Worm (Caenorhabditis elegans): Measurements from ENCODE around the gene nonu-1.

Gene nonu-1

DNA sequence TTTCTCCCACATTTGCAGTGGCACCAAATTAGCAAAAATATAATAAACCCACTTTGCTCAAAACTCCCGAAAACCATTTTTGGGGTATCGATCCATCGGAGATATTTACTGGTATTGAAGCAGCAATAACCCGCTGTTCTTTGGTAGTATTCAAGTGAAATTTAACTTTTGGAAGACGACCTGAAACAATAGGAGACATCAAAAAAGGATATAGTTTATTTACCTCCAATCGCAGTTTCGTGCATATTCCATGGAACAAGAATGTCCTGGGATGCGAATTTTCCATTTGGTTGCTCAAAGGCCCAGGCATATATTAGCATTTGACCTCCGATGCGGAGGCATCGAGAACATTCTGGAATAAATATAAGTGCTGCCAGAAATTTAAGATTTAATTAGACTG is 23.7 kb upstream of the nonu-1 start:
- TF ChIP-seq pha-4 (tag; optimal IDR thresholded peaks at IDR 0.05) (no peak), drap-1 (GFP tag; optimal IDR thresholded peaks at IDR 0.05) (no peak), nhr-2 (tag; optimal IDR thresholded peaks at IDR 0.05) (no peak), unc-120 (tag; optimal IDR thresholded peaks at IDR 0.05; ENCODE audit: poor library complexity, severe bottlenecking) (no peak), nhr-76 (tag; optimal IDR thresholded peaks at IDR 0.05) (no peak), ces-1 (GFP tag; optimal IDR thresholded peaks at IDR 0.05) (no peak), lin-32 (GFP tag; optimal IDR thresholded peaks at IDR 0.05) (no peak), hlh-1 (tag; optimal IDR thresholded peaks at IDR 0.05) (no peak), ceh-83 (GFP tag; optimal IDR thresholded peaks at IDR 0.05) (no peak), nhr-237 (tag; optimal IDR thresholded peaks at IDR 0.05) (no peak), nhr-12 (tag; optimal IDR thresholded peaks at IDR 0.05) (no peak), ceh-39 (tag; optimal IDR thresholded peaks at IDR 0.05) (no peak), mab-5 (tag; optimal IDR thresholded peaks at IDR 0.05) (no peak), mls-2 (tag; optimal IDR thresholded peaks at IDR 0.05) (no peak), snpc-4 (tag; optimal IDR thresholded peaks at IDR 0.05) (no peak), lin-13 (tag; optimal IDR thresholded peaks at IDR 0.05) (no peak), sptf-1 (tag; optimal IDR thresholded peaks at IDR 0.05) (no peak), zip-8 (tag; optimal IDR thresholded peaks at IDR 0.05) (no peak), tbx-8 (GFP tag; optimal IDR thresholded peaks at IDR 0.05) (no peak), unc-62 (GFP tag; optimal IDR thresholded peaks at IDR 0.05) (no peak)

DNA sequence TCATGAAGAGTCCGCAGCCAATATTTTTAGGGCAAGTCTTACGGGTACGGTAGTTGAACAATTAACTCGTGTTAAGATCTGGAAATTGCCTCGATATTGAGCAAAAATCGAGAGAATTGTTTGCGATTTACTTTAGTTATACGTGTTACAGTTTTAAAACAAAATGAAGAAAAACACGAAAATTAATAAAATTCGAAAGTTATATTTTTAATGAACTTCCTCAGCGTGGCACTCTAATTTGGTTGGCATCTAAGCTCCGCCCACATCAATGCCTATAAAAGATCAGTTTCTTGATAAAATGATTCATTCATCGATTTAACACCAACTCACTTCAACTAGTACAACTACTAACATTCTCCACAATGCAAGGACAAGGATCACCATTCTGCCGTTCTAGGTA is 20.8 kb upstream of the nonu-1 start, which contains the start of gene gipc-1:
TSS of gene gipc-1 (plus strand) at position 301 of the 400 bp plus-strand sequence.
- TF ChIP-seq bed-3 (GFP tag; optimal IDR thresholded peaks at IDR 0.05): no peak
- TF ChIP-seq mls-2 (tag; optimal IDR thresholded peaks at IDR 0.05): no peak
- TF ChIP-seq pha-4 (tag; optimal IDR thresholded peaks at IDR 0.05): no peak
- TF ChIP-seq drap-1 (GFP tag; optimal IDR thresholded peaks at IDR 0.05): no peak

DNA sequence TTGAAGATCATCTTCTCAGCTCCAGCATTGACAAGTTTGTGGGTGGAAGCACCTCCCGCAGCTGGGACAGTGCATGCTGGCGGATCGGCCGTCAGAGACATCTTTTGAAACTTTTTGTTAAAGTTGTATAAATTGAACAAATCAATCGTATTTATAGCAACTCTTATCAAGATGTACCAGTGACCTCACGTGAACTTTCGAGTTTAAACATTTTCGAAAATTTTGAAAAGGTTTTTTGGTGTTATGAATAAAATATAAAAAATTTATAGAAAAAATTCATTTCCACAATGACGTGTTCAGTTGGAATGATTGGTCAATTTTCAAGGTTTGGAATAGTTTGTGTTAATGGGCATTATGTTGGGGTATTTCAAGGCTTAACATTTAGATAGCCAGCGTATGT is 18.9 kb upstream of the nonu-1 start, which contains the start of the genes msd-4 and C35D10.3:
TSS of gene msd-4 (minus strand) at position 101 of the 400 bp plus-strand sequence.
TSS of gene C35D10.3 (plus strand) at position 279 of the 400 bp plus-strand sequence.
- TF ChIP-seq cnd-1 (tag; optimal IDR thresholded peaks at IDR 0.05): no peak
- no peak for TF ChIP-seq sptf-1 (tag; optimal IDR thresholded peaks at IDR 0.05)
- no peak for TF ChIP-seq unc-120 (tag; optimal IDR thresholded peaks at IDR 0.05; ENCODE audit: poor library complexity, severe bottlenecking)
- no peak for TF ChIP-seq nhr-237 (tag; optimal IDR thresholded peaks at IDR 0.05)
- TF ChIP-seq flh-1 (GFP tag; optimal IDR thresholded peaks at IDR 0.05): no peak

DNA sequence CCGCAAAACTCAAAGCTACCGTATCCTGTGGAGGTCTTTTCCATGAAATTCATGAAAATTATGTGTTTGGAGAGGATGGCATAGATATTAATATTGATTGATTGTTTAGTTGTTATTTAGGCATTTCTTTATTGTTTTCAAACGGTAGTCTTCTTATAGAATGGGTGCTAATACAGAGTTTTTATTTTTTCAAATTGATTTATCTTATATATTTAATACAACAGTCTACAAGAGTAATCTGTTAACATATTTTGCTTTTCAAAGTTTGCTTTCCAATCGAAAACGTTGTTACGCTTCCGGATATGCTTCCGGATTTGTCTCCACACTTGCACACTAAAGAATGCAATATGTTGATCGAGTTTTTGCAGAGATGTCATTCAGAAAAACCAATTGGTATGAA is 17.1 kb upstream of the nonu-1 start, which contains the start of gene C35D10.17:
TSS of gene C35D10.17 (plus strand) at position 301 of the 400 bp plus-strand sequence.
- TF ChIP-seq ham-2 (GFP tag; optimal IDR thresholded peaks at IDR 0.05): no peak
- TF ChIP-seq lsy-2 (tag; optimal IDR thresholded peaks at IDR 0.05): no peak
- TF ChIP-seq nhr-2 (tag; optimal IDR thresholded peaks at IDR 0.05): no peak
- TF ChIP-seq hlh-1 (tag; optimal IDR thresholded peaks at IDR 0.05): no peak
- TF ChIP-seq snpc-4 (tag; optimal IDR thresholded peaks at IDR 0.05): no peak
- TF ChIP-seq ceh-43 (GFP tag; optimal IDR thresholded peaks at IDR 0.05): no peak
- TF ChIP-seq ceh-39 (tag; optimal IDR thresholded peaks at IDR 0.05): no peak
- no peak for TF ChIP-seq nhr-12 (tag; optimal IDR thresholded peaks at IDR 0.05)
- no peak for TF ChIP-seq nhr-28 (tag; optimal IDR thresholded peaks at IDR 0.05)
- no peak for TF ChIP-seq lin-32 (GFP tag; optimal IDR thresholded peaks at IDR 0.05)
- TF ChIP-seq ceh-83 (GFP tag; optimal IDR thresholded peaks at IDR 0.05): no peak
- TF ChIP-seq M03D4.4 (tag; optimal IDR thresholded peaks at IDR 0.05): no peak
- no peak for TF ChIP-seq bed-3 (GFP tag; optimal IDR thresholded peaks at IDR 0.05)

DNA sequence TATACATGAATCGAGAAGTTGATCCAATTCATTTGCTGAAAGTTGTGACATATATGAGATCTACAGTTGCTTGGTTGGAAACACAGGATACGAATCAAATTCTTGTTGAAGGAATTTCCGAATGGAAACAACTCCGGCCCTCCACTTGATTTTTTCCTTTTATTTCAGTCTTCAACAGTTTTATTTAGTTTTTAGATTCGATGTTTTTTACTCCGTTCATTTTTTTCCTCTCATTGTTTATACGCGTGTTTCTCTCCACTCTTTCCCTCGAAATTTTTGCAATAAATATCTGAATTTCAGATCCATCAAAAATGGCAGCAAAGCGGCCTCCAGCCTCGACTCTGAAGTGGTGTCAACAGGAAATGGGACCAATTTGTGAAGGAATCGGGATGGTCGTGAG is 13.4 kb upstream of the nonu-1 start, which contains the start of gene coq-8:
TSS of gene coq-8 (plus strand) at position 301 of the 400 bp plus-strand sequence.
- no peak for TF ChIP-seq zip-8 (tag; optimal IDR thresholded peaks at IDR 0.05)
- TF ChIP-seq sptf-1 (tag; optimal IDR thresholded peaks at IDR 0.05): no peak
- no peak for TF ChIP-seq tbx-8 (GFP tag; optimal IDR thresholded peaks at IDR 0.05)
- no peak for TF ChIP-seq pha-4 (tag; optimal IDR thresholded peaks at IDR 0.05)
- TF ChIP-seq hlh-1 (tag; optimal IDR thresholded peaks at IDR 0.05): no peak
- no peak for TF ChIP-seq nhr-2 (tag; optimal IDR thresholded peaks at IDR 0.05)
- TF ChIP-seq ceh-43 (GFP tag; optimal IDR thresholded peaks at IDR 0.05): no peak
- TF ChIP-seq ces-1 (GFP tag; optimal IDR thresholded peaks at IDR 0.05): no peak
- no peak for TF ChIP-seq elt-1 (tag; optimal IDR thresholded peaks at IDR 0.05; ENCODE audit: borderline replicate concordance, insufficient read depth)
- no peak for TF ChIP-seq nhr-237 (tag; optimal IDR thresholded peaks at IDR 0.05)
- TF ChIP-seq unc-120 (tag; optimal IDR thresholded peaks at IDR 0.05; ENCODE audit: poor library complexity, severe bottlenecking): no peak

Data from whole organism, mixed stage, embryonic.